Worm (Caenorhabditis elegans) whole organism, young adult: ENCODE measurements around the gene clec-246.

Experiments
- F23B12.7 ChIP-seq: sonication (generic microtip); optimal IDR thresholded peaks from 2 replicates; lab custom pipeline; 2017; ENCODE audit warnings: missing genetic modification characterization, mild to moderate bottlenecking, missing compliant biosample characterization, antibody characterized with exemption, moderate library complexity; ENCODE audit not compliant: insufficient read depth
- F57A8.1 ChIP-seq: fragments of 200-800 bp; sonication (Bioruptor generic); optimal IDR thresholded peaks from 2 replicates; lab custom pipeline; 2018; ENCODE audit warnings: mild to moderate bottlenecking, missing genetic modification characterization, moderate library complexity, missing compliant biosample characterization
- Y56A3A.18 ChIP-seq: fragments of 200-800 bp; sonication (Bioruptor generic); IDR thresholded peaks from 2 replicates; pipeline ENCODE4 v1.3.6; 2022; ENCODE audit warnings: missing genetic modification reagents, missing genetic modification characterization, missing compliant biosample characterization
- Y95B8A.8 ChIP-seq: fragments of 200-800 bp; sonication (Bioruptor generic); IDR thresholded peaks from 2 replicates; pipeline ENCODE4 v1.3.6; 2022; ENCODE audit warnings: missing genetic modification reagents, missing genetic modification characterization, missing compliant biosample characterization
- akir-1 ChIP-seq: fragments of 200-800 bp; sonication (Bioruptor generic); optimal IDR thresholded peaks from 2 replicates; lab custom pipeline; 2018; ENCODE audit warnings: mild to moderate bottlenecking, missing genetic modification characterization, moderate library complexity, missing compliant biosample characterization
- aptf-2 ChIP-seq: fragments of 200-800 bp; sonication (Bioruptor generic); conservative IDR thresholded peaks from 2 replicates; pipeline ENCODE4 v1.3.6; 2022; ENCODE audit warnings: missing genetic modification reagents, missing genetic modification characterization, missing compliant biosample characterization
- aptf-3 ChIP-seq: fragments of 200-800 bp; sonication (Bioruptor generic); IDR thresholded peaks from 2 replicates; pipeline ENCODE4 v1.3.6; 2022; ENCODE audit warnings: missing genetic modification characterization, missing compliant biosample characterization
- attf-5 ChIP-seq: fragments of 200-800 bp; sonication (Bioruptor generic); optimal IDR thresholded peaks from 2 replicates; lab custom pipeline; 2018; ENCODE audit warnings: mild to moderate bottlenecking, missing genetic modification characterization, missing compliant biosample characterization
- bed-1 ChIP-seq: fragments of 200-800 bp; sonication (Bioruptor generic); IDR thresholded peaks from 2 replicates; pipeline ENCODE4 v1.3.6; 2022; ENCODE audit warnings: missing genetic modification reagents, missing genetic modification characterization, missing compliant biosample characterization
- cebp-1 ChIP-seq, 2 experiments: fragments of 200-800 bp in 1 of 2; sonication (Bioruptor generic) in 1 of 2; sonication (generic microtip) in 1 of 2; IDR thresholded peaks in 1 of 2; optimal IDR thresholded peaks in 1 of 2; 2 replicates each; pipeline versions ENCODE4 v1.3.6 to Lab custom; 2017 to 2022; ENCODE audit warnings: missing compliant biosample characterization in 2 of 2, missing genetic modification characterization in 2 of 2, mild to moderate bottlenecking in 1 of 2, missing genetic modification reagents in 1 of 2, moderate library complexity in 1 of 2
- ceh-40 ChIP-seq: fragments of 200-800 bp; sonication (Bioruptor generic); IDR thresholded peaks from 2 replicates; pipeline ENCODE4 v1.3.6; 2022; ENCODE audit warnings: missing genetic modification characterization, missing compliant biosample characterization
- ceh-79 ChIP-seq: sonication (generic microtip); optimal IDR thresholded peaks from 2 replicates; lab custom pipeline; 2017; ENCODE audit warnings: mild to moderate bottlenecking, missing genetic modification characterization, missing compliant biosample characterization
- dox-1 ChIP-seq: fragments of 200-800 bp; sonication (Bioruptor generic); IDR thresholded peaks from 2 replicates; pipeline ENCODE4 v1.3.6; 2022; ENCODE audit warnings: missing genetic modification reagents, missing genetic modification characterization, missing compliant biosample characterization
- dpff-1 ChIP-seq: sonication (generic microtip); optimal IDR thresholded peaks from 2 replicates; lab custom pipeline; 2017; ENCODE audit warnings: mild to moderate bottlenecking, missing genetic modification characterization, missing compliant biosample characterization
- egl-44 ChIP-seq: fragments of 200-800 bp; sonication (Bioruptor generic); IDR thresholded peaks from 2 replicates; pipeline ENCODE4 v1.3.6; 2022; ENCODE audit warnings: missing genetic modification reagents, missing genetic modification characterization, missing compliant biosample characterization
- ekl-4 ChIP-seq: fragments of 200-800 bp; sonication (Bioruptor generic); IDR thresholded peaks from 2 replicates; pipeline ENCODE4 v1.3.6; 2022; ENCODE audit warnings: missing genetic modification reagents, missing genetic modification characterization, missing compliant biosample characterization
- hlh-12 ChIP-seq: sonication (generic microtip); optimal IDR thresholded peaks from 2 replicates; lab custom pipeline; 2016; ENCODE audit warnings: missing genetic modification characterization, missing compliant biosample characterization
- lsl-1 ChIP-seq: fragments of 200-800 bp; sonication (Bioruptor generic); optimal IDR thresholded peaks from 2 replicates; lab custom pipeline; 2018; ENCODE audit warnings: mild to moderate bottlenecking, missing genetic modification characterization, moderate library complexity, missing compliant biosample characterization
- madf-10 ChIP-seq: sonication (generic microtip); optimal IDR thresholded peaks from 2 replicates; lab custom pipeline; 2016; ENCODE audit warnings: mild to moderate bottlenecking, missing genetic modification characterization, missing compliant biosample characterization
- madf-8 ChIP-seq: fragments of 200-800 bp; sonication (Bioruptor generic); conservative IDR thresholded peaks from 2 replicates; pipeline ENCODE4 v1.3.6; 2022; ENCODE audit warnings: missing genetic modification reagents, missing genetic modification characterization, missing compliant biosample characterization
- nhr-179 ChIP-seq: sonication (generic microtip); optimal IDR thresholded peaks from 2 replicates; lab custom pipeline; 2016; ENCODE audit warnings: mild to moderate bottlenecking, missing genetic modification characterization, missing compliant biosample characterization
- nhr-80 ChIP-seq: sonication (generic microtip); optimal IDR thresholded peaks from 2 replicates; lab custom pipeline; 2016; ENCODE audit warnings: missing genetic modification characterization, missing compliant biosample characterization
- nhr-90 ChIP-seq: sonication (generic microtip); optimal IDR thresholded peaks from 2 replicates; lab custom pipeline; 2016; ENCODE audit warnings: missing genotype, mild to moderate bottlenecking, missing genetic modification characterization, missing compliant biosample characterization
- pbrm-1 ChIP-seq: fragments of 200-800 bp; sonication (Bioruptor generic); IDR thresholded peaks from 2 replicates; pipeline ENCODE4 v1.3.6; 2022; ENCODE audit warnings: missing genetic modification reagents, missing genetic modification characterization, missing compliant biosample characterization
- rec-8 ChIP-seq, 2 experiments: sonication (generic microtip); optimal IDR thresholded peaks; 2 replicates each; lab custom pipeline; 2016; ENCODE audit warnings: mild to moderate bottlenecking in 2 of 2, missing genetic modification characterization in 2 of 2, missing genetic modification reagents in 2 of 2, missing genotype in 2 of 2, missing biosample characterization in 1 of 2, missing compliant biosample characterization in 1 of 2, moderate library complexity in 1 of 2
- repo-1 ChIP-seq: sonication (generic microtip); optimal IDR thresholded peaks from 2 replicates; lab custom pipeline; 2017; ENCODE audit warnings: mild to moderate bottlenecking, missing genetic modification characterization, missing compliant biosample characterization
- somi-1 ChIP-seq: fragments of 200-800 bp; sonication (Bioruptor generic); optimal IDR thresholded peaks from 2 replicates; lab custom pipeline; 2018; ENCODE audit warnings: mild to moderate bottlenecking, missing genetic modification characterization, missing compliant biosample characterization
- tbp1 ChIP-seq: fragments of 200-800 bp; sonication (Bioruptor generic); optimal IDR thresholded peaks from 2 replicates; lab custom pipeline; 2018; ENCODE audit warnings: mild to moderate bottlenecking, missing genetic modification characterization, missing compliant biosample characterization
- tbx-9 ChIP-seq: sonication (generic microtip); optimal IDR thresholded peaks from 2 replicates; lab custom pipeline; 2016; ENCODE audit warnings: borderline replicate concordance, missing genetic modification characterization, inconsistent platforms, missing compliant biosample characterization
- unc-130 ChIP-seq: sonication (generic microtip); optimal IDR thresholded peaks from 2 replicates; lab custom pipeline; 2016; ENCODE audit warnings: missing genetic modification reagents, missing genetic modification characterization, missing compliant biosample characterization
- zim-3 ChIP-seq: sonication (generic microtip); optimal IDR thresholded peaks from 2 replicates; lab custom pipeline; 2017; ENCODE audit warnings: mild to moderate bottlenecking, missing genetic modification characterization, moderate library complexity, missing compliant biosample characterization
- ztf-25 ChIP-seq: fragments of 200-800 bp; sonication (Bioruptor generic); IDR thresholded peaks from 2 replicates; pipeline ENCODE4 v1.3.6; 2022; ENCODE audit warnings: missing genetic modification reagents, missing genetic modification characterization, missing compliant biosample characterization
- ztf-3 ChIP-seq: fragments of 200-800 bp; sonication (Bioruptor generic); optimal IDR thresholded peaks from 2 replicates; lab custom pipeline; 2018; ENCODE audit warnings: mild to moderate bottlenecking, missing genetic modification characterization, missing compliant biosample characterization

clec-246 gene

ce11 chrV:18179663-18180062 is 9.6 kb upstream of the clec-246 start, which contains the start of gene C31G12.1 (continued):
- TF ChIP-seq F23B12.7 (tag; lab: Kevin White, UChicago) = no peak
- no peak for TF ChIP-seq nhr-179 (tag; lab: Kevin White, UChicago)

- TF ChIP-seq nhr-90 (tag; lab: Kevin White, UChicago) (no peak), bed-1 (GFP tag; lab: Robert Waterston, UW) (no peak), pbrm-1 (GFP tag; lab: Robert Waterston, UW) (no peak), ceh-40 (no peak), aptf-2 (GFP tag; lab: Robert Waterston, UW) (no peak)
Observed at ce11 chrV:18184910-18185309, 4.4 kb upstream of the clec-246 start, which contains the start of gene C31G12.3. Gene C31G12.3, plus strand, starts transcription at chrV:18185210.

ce11 chrV:18188328-18188727 is 953 bp upstream of the clec-246 start, which contains the start of gene clec-245:
Gene clec-245, minus strand, starts transcription at chrV:18188428.
- TF ChIP-seq dox-1 (GFP tag; lab: Robert Waterston, UW) = no peak
- TF ChIP-seq ztf-3 (GFP tag; lab: Kevin White, UChicago) = no peak
- no peak for TF ChIP-seq madf-8 (GFP tag; lab: Robert Waterston, UW)
- no peak for TF ChIP-seq F57A8.1 (GFP tag; lab: Kevin White, UChicago)
- no peak for TF ChIP-seq akir-1 (GFP tag; lab: Kevin White, UChicago)
- no peak for TF ChIP-seq aptf-2 (GFP tag; lab: Robert Waterston, UW)

ce11 chrV:18191128-18191527 is 1.8 kb downstream of the clec-246 start, which contains the start of gene clec-42:
Gene clec-42, plus strand, starts transcription at chrV:18191412.
- TF ChIP-seq F23B12.7 (tag; lab: Kevin White, UChicago) (no peak), aptf-3 (no peak), ekl-4 (no peak), attf-5 (GFP tag; lab: Kevin White, UChicago) (no peak), ztf-25 (GFP tag; lab: Robert Waterston, UW) (no peak), cebp-1 (GFP tag; IDR thresholded peaks at IDR 0.05; lab: Robert Waterston, UW) (no peak), cebp-1 (tag; optimal IDR thresholded peaks at IDR 0.05; lab: Kevin White, UChicago) (no peak), rec-8 (tag; optimal IDR thresholded peaks at IDR 0.05; lab: Kevin White, UChicago) (no peak), repo-1 (tag; lab: Kevin White, UChicago) (no peak)

ce11 chrV:18195006-18195405 is 5.7 kb downstream of the clec-246 start, which contains the start of gene F16H6.3:
Gene F16H6.3, plus strand, starts transcription at chrV:18195306.
- TF ChIP-seq ceh-79 = no peak
- no peak for TF ChIP-seq zim-3 (tag; lab: Kevin White, UChicago)
- no peak for TF ChIP-seq Y56A3A.18
- TF ChIP-seq somi-1 (GFP tag; lab: Kevin White, UChicago) = no peak
- TF ChIP-seq tbp1 (GFP tag; lab: Kevin White, UChicago) = no peak

- TF ChIP-seq dpff-1 = no peak
Observed at ce11 chrV:18198421-18198820, 9.1 kb downstream of the clec-246 start, which contains the start of gene F16H6.4. Gene F16H6.4, plus strand, starts transcription at chrV:18198721.

ce11 chrV:18209071-18209470 is 19.8 kb downstream of the clec-246 start, which contains the start of gene F16H6.7:
Gene F16H6.7, minus strand, starts transcription at chrV:18209171.
- TF ChIP-seq nhr-90 (tag; lab: Kevin White, UChicago) (no peak), Y95B8A.8 (GFP tag; lab: Robert Waterston, UW) (no peak), hlh-12 (tag; lab: Kevin White, UChicago) (no peak), tbx-9 (no peak), egl-44 (GFP tag; lab: Robert Waterston, UW) (no peak), madf-10 (tag; lab: Kevin White, UChicago) (no peak), unc-130 (GFP tag; lab: Kevin White, UChicago) (no peak), nhr-80 (tag; lab: Kevin White, UChicago) (no peak), lsl-1 (GFP tag; lab: Kevin White, UChicago) (no peak)
